Worm (Caenorhabditis elegans) whole organism, L3 larva: ENCODE data around the gene Y43F8B.18.

Experiments
- aly-2 ChIP-seq: fragments of 150-350 bp; optimal IDR thresholded peaks from 2 replicates; lab custom pipeline; 2014; ENCODE audit warnings: missing biosample characterization, missing genetic modification characterization
- ceh-16 ChIP-seq: sonication (generic microtip); optimal IDR thresholded peaks from 2 replicates; lab custom pipeline; 2017; ENCODE audit warnings: missing biosample characterization, missing genetic modification characterization
- lsy-12 ChIP-seq: sonication (generic microtip); optimal IDR thresholded peaks from 2 replicates; lab custom pipeline; 2016; ENCODE audit warnings: mild to moderate bottlenecking, missing genetic modification characterization, missing compliant biosample characterization
- mdl-1 ChIP-seq: fragments of 150-350 bp; optimal IDR thresholded peaks from 2 replicates; lab custom pipeline; 2014; ENCODE audit warnings: missing biosample characterization, missing genetic modification characterization
- nhr-237 ChIP-seq: fragments of 150-350 bp; optimal IDR thresholded peaks from 2 replicates; lab custom pipeline; 2014; ENCODE audit warnings: missing biosample characterization, missing genetic modification characterization
- nhr-77 ChIP-seq: fragments of 150-350 bp; optimal IDR thresholded peaks from 2 replicates; lab custom pipeline; 2014; ENCODE audit warnings: missing biosample characterization, missing genetic modification characterization
- sea-2 ChIP-seq: fragments of 150-350 bp; sonication (generic microtip); optimal IDR thresholded peaks from 4 replicates; lab custom pipeline; 2014; ENCODE audit warnings: missing biosample characterization, missing genetic modification reagents, missing genetic modification characterization
- skn-1 ChIP-seq: fragments of 150-350 bp; optimal IDR thresholded peaks from 2 replicates; lab custom pipeline; 2014; ENCODE audit warnings: missing biosample characterization, missing genetic modification characterization
- snpc-4 ChIP-seq: fragments of 150-350 bp; optimal IDR thresholded peaks from 2 replicates; lab custom pipeline; 2014; ENCODE audit warnings: missing biosample characterization, missing genetic modification characterization
- unc-62 ChIP-seq: fragments of 150-350 bp; sonication (generic microtip); optimal IDR thresholded peaks from 4 replicates; lab custom pipeline; 2014; ENCODE audit warnings: missing biosample characterization, missing genetic modification reagents, missing genetic modification characterization

ce11 chrV:19527565-19527964, 41.8 kb downstream of the Y43F8B.18 start:
- TF ChIP-seq unc-62 (GFP tag; lab: Kevin White, UChicago) (no peak), skn-1 (tag; lab: Kevin White, UChicago) (no peak), mdl-1 (tag; lab: Kevin White, UChicago) (peak; percentile 32), snpc-4 (no peak), ceh-16 (tag; lab: Kevin White, UChicago) (no peak), nhr-237 (tag; lab: Kevin White, UChicago) (no peak), sea-2 (GFP tag; lab: Kevin White, UChicago) (no peak), lsy-12 (tag; lab: Kevin White, UChicago) (peak; percentile 17), aly-2 (no peak), nhr-77 (tag; lab: Kevin White, UChicago) (no peak)
